Worm (Caenorhabditis elegans) whole organism, early embryonic: ENCODE results near the gene F54F12.1.

ENCODE experiments used
- B0310.2 ChIP-seq: sonication (generic microtip); optimal IDR thresholded peaks from 2 replicates; lab custom pipeline; 2016; ENCODE audit warnings: mild to moderate bottlenecking, missing genetic modification characterization, missing compliant biosample characterization
- F13C5.2 ChIP-seq: sonication (generic microtip); optimal IDR thresholded peaks from 2 replicates; lab custom pipeline; 2017; ENCODE audit warnings: mild to moderate bottlenecking, missing genetic modification characterization, inconsistent platforms, missing compliant biosample characterization
- aly-1 ChIP-seq: sonication (generic microtip); optimal IDR thresholded peaks from 2 replicates; lab custom pipeline; 2016; ENCODE audit warnings: missing genetic modification characterization, missing compliant biosample characterization
- ama-1 ChIP-seq: fragments of 150-350 bp; optimal IDR thresholded peaks from 2 replicates; lab custom pipeline; 2014
- ets-7 ChIP-seq: sonication (generic microtip); optimal IDR thresholded peaks from 2 replicates; lab custom pipeline; 2016; ENCODE audit warnings: missing genotype, missing genetic modification characterization, missing compliant biosample characterization
- flt-1 ChIP-seq: fragments of 200-800 bp; sonication (Bioruptor generic); IDR thresholded peaks from 2 replicates; pipeline ENCODE4 v1.3.6; 2022; ENCODE audit warnings: missing genetic modification characterization, missing compliant biosample characterization
- hmg-4 ChIP-seq: fragments of 200-800 bp; sonication (Bioruptor generic); optimal IDR thresholded peaks from 2 replicates; lab custom pipeline; 2018; ENCODE audit warnings: mild to moderate bottlenecking, missing genetic modification characterization, missing compliant biosample characterization
- scrt-1 ChIP-seq: fragments of 200-800 bp; sonication (Bioruptor generic); IDR thresholded peaks from 2 replicates; pipeline ENCODE4 v1.3.6; 2022; ENCODE audit warnings: missing genetic modification characterization, missing compliant biosample characterization
- tbx-11 ChIP-seq: fragments of 200-800 bp; sonication (Bioruptor generic); IDR thresholded peaks from 2 replicates; pipeline ENCODE4 v1.3.6; 2022; ENCODE audit warnings: missing genetic modification characterization, missing compliant biosample characterization
- tbx-37 ChIP-seq: fragments of 200-800 bp; sonication (Bioruptor generic); conservative IDR thresholded peaks from 2 replicates; pipeline ENCODE4 v1.3.6; 2022; ENCODE audit warnings: missing genetic modification reagents, missing genetic modification characterization, missing compliant biosample characterization

ce11 chrIII:13064213-13065184 lies 9.3 kb upstream of the F54F12.1 start:
- TF ChIP-seq B0310.2 (tag; lab: Kevin White, UChicago) = no peak
- no peak for TF ChIP-seq ama-1 (lab: Kevin White, UChicago)
- TF ChIP-seq ets-7 = no peak
- TF ChIP-seq F13C5.2 (tag; lab: Kevin White, UChicago) = no peak
- TF ChIP-seq flt-1 (GFP tag; lab: Robert Waterston, UW) = no peak
- TF ChIP-seq scrt-1 (GFP tag; lab: Robert Waterston, UW) = no peak
- TF ChIP-seq aly-1 (tag; lab: Kevin White, UChicago) = no peak
- no peak for TF ChIP-seq hmg-4 (GFP tag; lab: Kevin White, UChicago)
- TF ChIP-seq tbx-11 (GFP tag; lab: Robert Waterston, UW) = no peak
- no peak for TF ChIP-seq tbx-37 (GFP tag; lab: Robert Waterston, UW)
